Fruit fly (Drosophila melanogaster): ENCODE measurements around the gene CG12054.

The CG12054 gene

dm6 chr3R:31241109-31241508 lies 20.6 kb downstream of the CG12054 start:
- no peak for TF ChIP-seq usp (GFP tag; optimal IDR thresholded peaks at IDR 0.05)
- no peak for TF ChIP-seq psq (optimal IDR thresholded peaks at IDR 0.05)
- TF ChIP-seq pan (optimal IDR thresholded peaks at IDR 0.05), result no peak
- no peak for TF ChIP-seq Dll (optimal IDR thresholded peaks at IDR 0.05)
- TF ChIP-seq EcR (GFP tag; optimal IDR thresholded peaks at IDR 0.05), result no peak
- TF ChIP-seq CG8478 (optimal IDR thresholded peaks at IDR 0.05), result no peak

- TF ChIP-seq EcR (GFP tag; optimal IDR thresholded peaks at IDR 0.05) (no peak), CG8478 (optimal IDR thresholded peaks at IDR 0.05) (no peak)
Measured at dm6 chr3R:31243079-31243668, 22.7 kb downstream of the CG12054 start.

- TF ChIP-seq EcR (GFP tag; optimal IDR thresholded peaks at IDR 0.05), result no peak
Measured at dm6 chr3R:31245785-31246184, 25.3 kb downstream of the CG12054 start.

dm6 chr3R:31247281-31247995 lies 26.9 kb downstream of the CG12054 start:
- no peak for TF ChIP-seq psq (optimal IDR thresholded peaks at IDR 0.05)
- no peak for TF ChIP-seq CG8478 (optimal IDR thresholded peaks at IDR 0.05)
- TF ChIP-seq usp (GFP tag; optimal IDR thresholded peaks at IDR 0.05), result no peak
- TF ChIP-seq Dll (optimal IDR thresholded peaks at IDR 0.05), result no peak
- no peak for TF ChIP-seq pan (optimal IDR thresholded peaks at IDR 0.05)
- no peak for TF ChIP-seq EcR (GFP tag; optimal IDR thresholded peaks at IDR 0.05)

- no peak for TF ChIP-seq usp (GFP tag; optimal IDR thresholded peaks at IDR 0.05)
- no peak for TF ChIP-seq pan (optimal IDR thresholded peaks at IDR 0.05)
- TF ChIP-seq CG8478 (optimal IDR thresholded peaks at IDR 0.05), result no peak
- no peak for TF ChIP-seq psq (optimal IDR thresholded peaks at IDR 0.05)
- no peak for TF ChIP-seq EcR (GFP tag; optimal IDR thresholded peaks at IDR 0.05)
- no peak for TF ChIP-seq Dll (optimal IDR thresholded peaks at IDR 0.05)
Measured at dm6 chr3R:31248245-31248644, 27.7 kb downstream of the CG12054 start.

dm6 chr3R:31250426-31251034 lies 30.0 kb downstream of the CG12054 start:
- TF ChIP-seq usp (GFP tag; optimal IDR thresholded peaks at IDR 0.05) (no peak), Dll (optimal IDR thresholded peaks at IDR 0.05) (no peak), pan (optimal IDR thresholded peaks at IDR 0.05) (no peak), psq (optimal IDR thresholded peaks at IDR 0.05) (no peak), EcR (GFP tag; optimal IDR thresholded peaks at IDR 0.05) (no peak), CG8478 (optimal IDR thresholded peaks at IDR 0.05) (no peak)

- no peak for TF ChIP-seq usp (GFP tag; optimal IDR thresholded peaks at IDR 0.05)
- TF ChIP-seq EcR (GFP tag; optimal IDR thresholded peaks at IDR 0.05), result peak in 1 of 2 experiments; percentile 18
Measured at dm6 chr3R:31251130-31251770, 30.7 kb downstream of the CG12054 start.

- TF ChIP-seq pan (optimal IDR thresholded peaks at IDR 0.05) (no peak), EcR (GFP tag; optimal IDR thresholded peaks at IDR 0.05) (no peak), CG8478 (optimal IDR thresholded peaks at IDR 0.05) (no peak), usp (GFP tag; optimal IDR thresholded peaks at IDR 0.05) (no peak), psq (optimal IDR thresholded peaks at IDR 0.05) (no peak), Dll (optimal IDR thresholded peaks at IDR 0.05) (no peak)
Measured at dm6 chr3R:31252093-31252962, 31.8 kb downstream of the CG12054 start, which contains the start of the genes qless and mRpL32. TSS of gene qless (minus strand) at chr3R:31252608. TSS of gene mRpL32 (plus strand) at chr3R:31252872.

- no peak for TF ChIP-seq usp (GFP tag; optimal IDR thresholded peaks at IDR 0.05)
- TF ChIP-seq pan (optimal IDR thresholded peaks at IDR 0.05), result no peak
- no peak for TF ChIP-seq EcR (GFP tag; optimal IDR thresholded peaks at IDR 0.05)
Measured at dm6 chr3R:31254808-31255207, 34.3 kb downstream of the CG12054 start, which contains the start of the genes CG1750 and spn-F. TSS of gene CG1750 (minus strand) at chr3R:31254900. TSS of gene spn-F (plus strand) at chr3R:31255127.

dm6 chr3R:31257299-31257698 lies 36.8 kb downstream of the CG12054 start, which contains the start of gene CAH6:
TSS of gene CAH6 (plus strand) at chr3R:31257599.
- TF ChIP-seq CG8478 (optimal IDR thresholded peaks at IDR 0.05) (no peak), EcR (GFP tag; optimal IDR thresholded peaks at IDR 0.05) (no peak), psq (optimal IDR thresholded peaks at IDR 0.05) (no peak), pan (optimal IDR thresholded peaks at IDR 0.05) (no peak), Dll (optimal IDR thresholded peaks at IDR 0.05) (no peak), usp (GFP tag; optimal IDR thresholded peaks at IDR 0.05) (no peak)

- no peak for TF ChIP-seq psq (optimal IDR thresholded peaks at IDR 0.05)
- no peak for TF ChIP-seq usp (GFP tag; optimal IDR thresholded peaks at IDR 0.05)
- no peak for TF ChIP-seq Dll (optimal IDR thresholded peaks at IDR 0.05)
Measured at dm6 chr3R:31259947-31260346, 39.4 kb downstream of the CG12054 start, which contains the start of gene CAH16. TSS of gene CAH16 (plus strand) at chr3R:31260247.

All from whole organism.